Fruit fly (Drosophila melanogaster): ENCODE results near the gene Socs16D.

Gene Socs16D

DNA sequence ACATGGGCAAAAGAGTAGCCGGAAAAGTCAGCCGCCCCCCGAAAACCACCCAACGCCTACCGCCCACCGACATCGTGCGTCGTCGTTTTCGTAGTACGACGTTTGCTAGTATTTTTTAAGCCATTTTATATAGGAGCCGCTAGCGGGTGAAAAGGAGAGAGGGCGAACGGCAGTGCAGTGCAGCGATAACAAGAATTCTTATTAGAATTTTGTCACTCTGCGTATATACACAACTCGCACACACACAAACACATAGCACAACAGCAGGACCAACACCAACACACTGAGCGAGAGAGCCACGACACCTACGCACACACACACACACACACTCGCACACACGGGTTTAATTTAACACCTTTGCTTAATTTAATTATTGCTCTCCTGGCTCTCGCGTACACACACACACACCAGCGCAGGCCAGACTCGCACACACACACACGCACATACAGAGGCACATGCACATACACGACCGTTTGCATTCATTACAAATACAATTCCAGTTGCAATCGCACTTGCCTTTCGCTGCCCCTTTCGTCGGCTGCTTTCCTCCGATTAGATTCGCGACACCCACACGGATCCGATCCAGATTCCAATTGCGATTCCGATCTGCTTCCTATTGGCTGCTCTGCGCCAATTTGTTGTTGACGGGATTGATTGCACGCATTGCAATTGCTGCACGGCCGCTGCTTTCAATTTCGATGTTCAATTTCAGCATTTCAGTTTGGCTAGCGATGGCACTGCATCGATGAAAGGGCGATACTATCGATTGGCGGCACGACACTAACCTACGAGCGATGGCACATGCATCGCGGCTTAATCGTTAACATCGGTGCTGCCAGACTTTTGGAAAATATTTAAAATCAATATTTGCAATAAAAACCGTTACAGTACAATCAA lies at the start of gene Socs16D (continued):
- TF ChIP-seq sc (optimal IDR thresholded peaks at IDR 0.05) (no peak), sc (GFP tag; optimal IDR thresholded peaks at IDR 0.05) (no peak), CG12104 (GFP tag; optimal IDR thresholded peaks at IDR 0.05) (no peak), CG17912 (GFP tag; optimal IDR thresholded peaks at IDR 0.05) (no peak), Bteb2 (GFP tag; optimal IDR thresholded peaks at IDR 0.05) (peak; percentile 41), croc (GFP tag; conservative IDR thresholded peaks at IDR 0.05) (no peak), CG6254 (GFP tag; optimal IDR thresholded peaks at IDR 0.05) (no peak), CG15514 (GFP tag; optimal IDR thresholded peaks at IDR 0.05) (peak; percentile 81), CG17829 (tag; optimal IDR thresholded peaks at IDR 0.05) (peak; percentile 28), Neu2 (GFP tag; optimal IDR thresholded peaks at IDR 0.05; ENCODE audit: borderline replicate concordance) (no peak), zfh2 (GFP tag; optimal IDR thresholded peaks at IDR 0.05) (peak; percentile 51), chinmo (GFP tag; IDR thresholded peaks at IDR 0.05; ENCODE audit: partially characterized antibody) (peak; percentile 98), dm (GFP tag; optimal IDR thresholded peaks at IDR 0.05) (peak; percentile 56), caup (GFP tag; optimal IDR thresholded peaks at IDR 0.05; ENCODE audit: severe bottlenecking) (peak; percentile 12), zf30C (GFP tag; optimal IDR thresholded peaks at IDR 0.05) (peak; percentile 16), CG34224 (GFP tag; IDR thresholded peaks at IDR 0.05; ENCODE audit: partially characterized antibody) (peak; percentile 96), CG14710 (tag; optimal IDR thresholded peaks at IDR 0.05) (peak; percentile 70), org-1 (GFP tag; optimal IDR thresholded peaks at IDR 0.05) (no peak), CG12391 (tag; optimal IDR thresholded peaks at IDR 0.05) (peak; percentile 37), da (GFP tag; optimal IDR thresholded peaks at IDR 0.05) (no peak), CG3281 (GFP tag; optimal IDR thresholded peaks at IDR 0.05) (no peak), Fer3 (tag; optimal IDR thresholded peaks at IDR 0.05) (peak; percentile 12), rib (GFP tag; IDR thresholded peaks at IDR 0.05) (0 out of 2 replicates have a peak, but pooled peaks have one; percentile 58), CG15601 (tag; optimal IDR thresholded peaks at IDR 0.05) (peak; percentile 100), CG18599 (GFP tag; optimal IDR thresholded peaks at IDR 0.05) (peak; percentile 30), CG11504 (tag; optimal IDR thresholded peaks at IDR 0.05) (peak; percentile 34), bab2 (GFP tag; optimal IDR thresholded peaks at IDR 0.05) (no peak), CG1832 (GFP tag; optimal IDR thresholded peaks at IDR 0.05) (peak; percentile 17), CG9727 (GFP tag; optimal IDR thresholded peaks at IDR 0.05) (peak; percentile 32), Dad (GFP tag; optimal IDR thresholded peaks at IDR 0.05) (peak; percentile 50), CG34376 (GFP tag; optimal IDR thresholded peaks at IDR 0.05) (peak; percentile 40), hth (optimal IDR thresholded peaks at IDR 0.05) (no peak), Nf-YC (tag; optimal IDR thresholded peaks at IDR 0.05) (peak; percentile 24), kay (GFP tag; optimal IDR thresholded peaks at IDR 0.05) (no peak), Hsf (GFP tag; optimal IDR thresholded peaks at IDR 0.05) (peak; percentile 27), dan (GFP tag; IDR thresholded peaks at IDR 0.05) (no peak), CG6791 (GFP tag; IDR thresholded peaks at IDR 0.05; ENCODE audit: partially characterized antibody) (peak; percentile 98), slou (GFP tag; optimal IDR thresholded peaks at IDR 0.05) (peak; percentile 12), Vsx1 (GFP tag; optimal IDR thresholded peaks at IDR 0.05) (no peak), CG11398 (GFP tag; optimal IDR thresholded peaks at IDR 0.05) (peak; percentile 8), ranshi (GFP tag; IDR thresholded peaks at IDR 0.05) (no peak), D19A (tag; optimal IDR thresholded peaks at IDR 0.05) (no peak), Dbx (GFP tag; IDR thresholded peaks at IDR 0.05) (peak; percentile 76), h (optimal IDR thresholded peaks at IDR 0.05) (no peak), CG12659 (GFP tag; optimal IDR thresholded peaks at IDR 0.05) (peak; percentile 77), CG12155 (GFP tag; optimal IDR thresholded peaks at IDR 0.05) (peak; percentile 36), hkb (optimal IDR thresholded peaks at IDR 0.05) (no peak), hkb (GFP tag; IDR thresholded peaks at IDR 0.05) (peak; percentile 17; the same call in 1 of the 2 replicates), Nf-YB (GFP tag; optimal IDR thresholded peaks at IDR 0.05) (peak; percentile 10)
